Worm (Caenorhabditis elegans) whole organism, midembryonic: ENCODE measurements around the gene grl-10.

Source experiments
- cog-1 ChIP-seq: sonication (generic microtip); optimal IDR thresholded peaks from 2 replicates; lab custom pipeline; 2016; ENCODE audit warnings: missing genetic modification characterization, missing compliant biosample characterization
- flt-1 ChIP-seq: fragments of 200-800 bp; sonication (Bioruptor generic); IDR thresholded peaks from 2 replicates; pipeline ENCODE4 v1.3.6; 2022; ENCODE audit warnings: missing genetic modification characterization, missing compliant biosample characterization
- tab-1 ChIP-seq: fragments of 200-800 bp; sonication (Bioruptor generic); IDR thresholded peaks from 2 replicates; pipeline ENCODE4 v1.3.6; 2022; ENCODE audit warnings: missing genetic modification characterization, missing compliant biosample characterization
- ztf-29 ChIP-seq: fragments of 200-800 bp; sonication (Bioruptor generic); IDR thresholded peaks from 2 replicates; pipeline ENCODE4 v1.3.6; 2022; ENCODE audit warnings: missing genetic modification reagents, missing genetic modification characterization, missing compliant biosample characterization

DNA sequence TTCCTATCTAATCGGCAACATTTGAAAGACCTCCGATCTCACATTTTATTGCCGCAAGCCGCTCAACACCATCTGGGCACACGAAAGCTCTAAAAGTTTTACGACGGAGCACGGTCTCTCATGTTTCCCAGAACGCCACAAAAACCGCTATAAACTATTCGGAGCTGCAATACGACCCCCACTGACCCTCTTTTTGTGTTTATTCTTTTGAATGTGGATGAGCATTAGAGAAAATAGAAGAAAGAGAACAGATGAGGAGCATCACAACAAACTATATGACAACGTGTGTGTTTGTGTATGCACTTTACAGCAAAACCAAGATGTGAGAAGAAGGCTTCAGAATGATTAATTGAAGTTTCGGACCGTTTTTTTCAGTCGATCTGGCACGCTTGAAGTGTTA, 49.8 kb downstream of the grl-10 start:
- no peak for TF ChIP-seq ztf-29
- no peak for TF ChIP-seq tab-1 (GFP tag; lab: Robert Waterston, UW)
- no peak for TF ChIP-seq cog-1 (tag; lab: Kevin White, UChicago)
- no peak for TF ChIP-seq flt-1 (GFP tag; lab: Robert Waterston, UW)
